Worm (Caenorhabditis elegans) whole organism, young adult: ENCODE results near the gene mup-4.

Source experiments
- B0019.2 ChIP-seq: fragments of 200-800 bp; sonication (Bioruptor generic); conservative IDR thresholded peaks from 2 replicates; pipeline ENCODE4 v1.3.6; 2022; ENCODE audit warnings: missing genetic modification reagents, missing genetic modification characterization, missing compliant biosample characterization
- F22D6.2 ChIP-seq: sonication (generic microtip); optimal IDR thresholded peaks from 2 replicates; lab custom pipeline; 2016; ENCODE audit warnings: mild to moderate bottlenecking, missing genetic modification characterization, missing compliant biosample characterization
- F33H1.4 ChIP-seq: fragments of 200-800 bp; sonication (Bioruptor generic); IDR thresholded peaks from 2 replicates; pipeline ENCODE4 v1.3.6; 2022; ENCODE audit warnings: missing genetic modification reagents, missing genetic modification characterization, missing compliant biosample characterization
- F37B4.10 ChIP-seq: fragments of 200-800 bp; sonication (Bioruptor generic); IDR thresholded peaks from 2 replicates; pipeline ENCODE4 v1.3.6; 2022; ENCODE audit warnings: missing genetic modification characterization, missing compliant biosample characterization
- F52B5.7 ChIP-seq: sonication (generic microtip); optimal IDR thresholded peaks from 2 replicates; lab custom pipeline; 2016; ENCODE audit warnings: mild to moderate bottlenecking, missing genetic modification characterization, missing compliant biosample characterization
- Y56A3A.18 ChIP-seq: fragments of 200-800 bp; sonication (Bioruptor generic); IDR thresholded peaks from 2 replicates; pipeline ENCODE4 v1.3.6; 2022; ENCODE audit warnings: missing genetic modification reagents, missing genetic modification characterization, missing compliant biosample characterization
- Y67H2A.10 ChIP-seq: fragments of 200-800 bp; sonication (Bioruptor generic); conservative IDR thresholded peaks from 2 replicates; pipeline ENCODE4 v1.3.6; 2022; ENCODE audit warnings: missing genetic modification reagents, missing genetic modification characterization, missing compliant biosample characterization
- ZK185.1 ChIP-seq: sonication (generic microtip); optimal IDR thresholded peaks from 2 replicates; lab custom pipeline; 2016; ENCODE audit warnings: mild to moderate bottlenecking, missing genetic modification characterization, missing compliant biosample characterization; ENCODE audit not compliant: poor library complexity, severe bottlenecking
- attf-3 ChIP-seq: fragments of 200-800 bp; sonication (Bioruptor generic); conservative IDR thresholded peaks from 2 replicates; pipeline ENCODE4 v1.3.6; 2022; ENCODE audit warnings: missing genetic modification reagents, missing genetic modification characterization, missing compliant biosample characterization
- attf-5 ChIP-seq: fragments of 200-800 bp; sonication (Bioruptor generic); optimal IDR thresholded peaks from 2 replicates; lab custom pipeline; 2018; ENCODE audit warnings: mild to moderate bottlenecking, missing genetic modification characterization, missing compliant biosample characterization
- bed-1 ChIP-seq: fragments of 200-800 bp; sonication (Bioruptor generic); IDR thresholded peaks from 2 replicates; pipeline ENCODE4 v1.3.6; 2022; ENCODE audit warnings: missing genetic modification reagents, missing genetic modification characterization, missing compliant biosample characterization
- bed-2 ChIP-seq: fragments of 200-800 bp; sonication (Bioruptor generic); IDR thresholded peaks from 2 replicates; pipeline ENCODE4 v1.3.6; 2022; ENCODE audit warnings: missing genetic modification reagents, missing genetic modification characterization, missing compliant biosample characterization
- ccch-3 ChIP-seq: fragments of 200-800 bp; sonication (Bioruptor generic); optimal IDR thresholded peaks from 2 replicates; lab custom pipeline; 2018; ENCODE audit warnings: mild to moderate bottlenecking, missing genetic modification characterization, missing compliant biosample characterization
- ceh-100 ChIP-seq: fragments of 200-800 bp; sonication (Bioruptor generic); IDR thresholded peaks from 2 replicates; pipeline ENCODE4 v1.3.6; 2022; ENCODE audit warnings: missing genetic modification reagents, missing genetic modification characterization, missing compliant biosample characterization
- ceh-58 ChIP-seq: fragments of 200-800 bp; sonication (Bioruptor generic); IDR thresholded peaks from 2 replicates; pipeline ENCODE4 v1.3.6; 2022; ENCODE audit warnings: missing genetic modification characterization, missing compliant biosample characterization
- ceh-91 ChIP-seq: fragments of 200-800 bp; sonication (Bioruptor generic); IDR thresholded peaks from 2 replicates; pipeline ENCODE4 v1.3.6; 2022; ENCODE audit warnings: missing genetic modification reagents, missing genetic modification characterization, missing compliant biosample characterization
- die-1 ChIP-seq: sonication (generic microtip); optimal IDR thresholded peaks from 2 replicates; lab custom pipeline; 2016; ENCODE audit warnings: missing genotype, mild to moderate bottlenecking, missing genetic modification characterization, missing compliant biosample characterization
- efl-1 ChIP-seq: fragments of 150-350 bp; optimal IDR thresholded peaks from 2 replicates; lab custom pipeline; 2014; ENCODE audit warnings: missing biosample characterization, missing genetic modification reagents, missing genetic modification characterization
- egrh-3 ChIP-seq: fragments of 200-800 bp; sonication (Bioruptor generic); IDR thresholded peaks from 2 replicates; pipeline ENCODE4 v1.3.6; 2022; ENCODE audit warnings: missing genetic modification reagents, missing genetic modification characterization, missing compliant biosample characterization
- fkh-3 ChIP-seq: sonication (generic microtip); optimal IDR thresholded peaks from 2 replicates; lab custom pipeline; 2016; ENCODE audit warnings: mild to moderate bottlenecking, missing genetic modification characterization, missing compliant biosample characterization
- gei-17 ChIP-seq: fragments of 200-800 bp; sonication (Bioruptor generic); optimal IDR thresholded peaks from 2 replicates; lab custom pipeline; 2018; ENCODE audit warnings: mild to moderate bottlenecking, missing genetic modification characterization, missing compliant biosample characterization
- hlh-12 ChIP-seq: sonication (generic microtip); optimal IDR thresholded peaks from 2 replicates; lab custom pipeline; 2016; ENCODE audit warnings: missing genetic modification characterization, missing compliant biosample characterization
- lsl-1 ChIP-seq: fragments of 200-800 bp; sonication (Bioruptor generic); optimal IDR thresholded peaks from 2 replicates; lab custom pipeline; 2018; ENCODE audit warnings: mild to moderate bottlenecking, missing genetic modification characterization, moderate library complexity, missing compliant biosample characterization
- lsy-27 ChIP-seq: sonication (generic microtip); optimal IDR thresholded peaks from 2 replicates; lab custom pipeline; 2017; ENCODE audit warnings: missing genetic modification characterization, mild to moderate bottlenecking, missing compliant biosample characterization, antibody characterized with exemption, missing genotype, borderline replicate concordance; ENCODE audit not compliant: insufficient read depth
- madf-6 ChIP-seq: fragments of 200-800 bp; sonication (Bioruptor generic); IDR thresholded peaks from 2 replicates; pipeline ENCODE4 v1.3.6; 2022; ENCODE audit warnings: missing genetic modification reagents, missing genetic modification characterization, missing compliant biosample characterization
- mcd-1 ChIP-seq: fragments of 200-800 bp; sonication (Bioruptor generic); IDR thresholded peaks from 2 replicates; pipeline ENCODE4 v1.3.6; 2022; ENCODE audit warnings: missing genetic modification reagents, missing genetic modification characterization, missing compliant biosample characterization
- nhr-80 ChIP-seq: sonication (generic microtip); optimal IDR thresholded peaks from 2 replicates; lab custom pipeline; 2016; ENCODE audit warnings: missing genetic modification characterization, missing compliant biosample characterization
- pha-4 ChIP-seq: fragments of 150-350 bp; sonication (generic microtip); optimal IDR thresholded peaks from 2 replicates; lab custom pipeline; 2014; ENCODE audit warnings: missing biosample characterization, missing genetic modification reagents, missing genetic modification characterization
- rec-8 ChIP-seq, 2 experiments: sonication (generic microtip); optimal IDR thresholded peaks; 2 replicates each; lab custom pipeline; 2016; ENCODE audit warnings: mild to moderate bottlenecking in 2 of 2, missing genetic modification characterization in 2 of 2, missing genetic modification reagents in 2 of 2, missing genotype in 2 of 2, missing biosample characterization in 1 of 2, missing compliant biosample characterization in 1 of 2, moderate library complexity in 1 of 2
- sdz-38 ChIP-seq: sonication (generic microtip); optimal IDR thresholded peaks from 2 replicates; lab custom pipeline; 2016; ENCODE audit warnings: missing genotype, missing genetic modification characterization, missing compliant biosample characterization
- sea-2 ChIP-seq: fragments of 200-800 bp; sonication (Bioruptor generic); IDR thresholded peaks from 2 replicates; pipeline ENCODE4 v1.3.6; 2022; ENCODE audit warnings: missing genetic modification characterization, missing compliant biosample characterization
- snpc-1.1 ChIP-seq: sonication (generic microtip); optimal IDR thresholded peaks from 2 replicates; lab custom pipeline; 2017; ENCODE audit warnings: missing genetic modification characterization, mild to moderate bottlenecking, missing compliant biosample characterization, antibody characterized with exemption, moderate library complexity, missing genotype, missing genetic modification reagents; ENCODE audit not compliant: insufficient read depth
- snpc-3.4 ChIP-seq: sonication (generic microtip); optimal IDR thresholded peaks from 2 replicates; lab custom pipeline; 2017; ENCODE audit warnings: missing genetic modification characterization, mild to moderate bottlenecking, missing compliant biosample characterization, antibody characterized with exemption, moderate library complexity, missing genotype, missing genetic modification reagents
- somi-1 ChIP-seq: fragments of 200-800 bp; sonication (Bioruptor generic); optimal IDR thresholded peaks from 2 replicates; lab custom pipeline; 2018; ENCODE audit warnings: mild to moderate bottlenecking, missing genetic modification characterization, missing compliant biosample characterization
- sptf-2 ChIP-seq: fragments of 200-800 bp; sonication (Bioruptor generic); optimal IDR thresholded peaks from 2 replicates; lab custom pipeline; 2018; ENCODE audit warnings: mild to moderate bottlenecking, missing genetic modification characterization, missing compliant biosample characterization
- tbp1 ChIP-seq: fragments of 200-800 bp; sonication (Bioruptor generic); optimal IDR thresholded peaks from 2 replicates; lab custom pipeline; 2018; ENCODE audit warnings: mild to moderate bottlenecking, missing genetic modification characterization, missing compliant biosample characterization
- xnd-1 ChIP-seq: sonication (generic microtip); optimal IDR thresholded peaks from 2 replicates; lab custom pipeline; 2016; ENCODE audit warnings: missing genotype, missing genetic modification reagents, missing genetic modification characterization, missing compliant biosample characterization
- ztf-18 ChIP-seq: sonication (generic microtip); optimal IDR thresholded peaks from 2 replicates; lab custom pipeline; 2016; ENCODE audit warnings: missing genotype, mild to moderate bottlenecking, missing genetic modification characterization, missing compliant biosample characterization
- ztf-3 ChIP-seq: fragments of 200-800 bp; sonication (Bioruptor generic); optimal IDR thresholded peaks from 2 replicates; lab custom pipeline; 2018; ENCODE audit warnings: mild to moderate bottlenecking, missing genetic modification characterization, missing compliant biosample characterization
- ztf-6 ChIP-seq: fragments of 200-800 bp; sonication (Bioruptor generic); IDR thresholded peaks from 2 replicates; pipeline ENCODE4 v1.3.6; 2022; ENCODE audit warnings: missing genetic modification reagents, missing genetic modification characterization, missing compliant biosample characterization

mup-4 gene

DNA sequence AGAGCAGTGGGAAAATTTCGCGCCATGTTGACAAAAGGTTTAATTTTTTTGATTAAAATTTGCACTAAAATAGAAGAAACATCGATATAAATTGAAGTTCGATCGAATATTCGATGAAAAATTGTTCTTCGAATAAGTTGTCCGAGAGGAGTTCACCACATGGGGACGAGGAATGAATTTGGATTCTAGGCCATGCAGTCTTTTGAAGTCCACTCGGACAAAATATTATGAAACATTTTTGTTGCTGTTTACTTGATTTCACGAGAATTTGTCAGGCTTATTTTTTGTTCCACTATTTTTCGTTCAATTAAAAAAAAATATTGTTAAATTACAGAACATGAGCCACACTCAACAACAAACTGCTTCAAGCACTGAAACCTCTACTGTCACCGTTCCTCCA, 31.8 kb upstream of the mup-4 start, which contains the start of the genes cux-7 and C07H6.2 (continued):
- peak; percentile 58; the same call in 1 of the 2 replicates for TF ChIP-seq Y56A3A.18
- TF ChIP-seq F22D6.2 (tag; lab: Kevin White, UChicago): peak; percentile 87
- no peak for TF ChIP-seq ceh-58 (GFP tag; lab: Robert Waterston, UW)
- peak; percentile 87 for TF ChIP-seq madf-6
- TF ChIP-seq attf-5: peak; percentile 73
- peak; percentile 28 for TF ChIP-seq nhr-80
- peak; percentile 65 for TF ChIP-seq lsl-1 (GFP tag; lab: Kevin White, UChicago)
- TF ChIP-seq F33H1.4 (GFP tag; lab: Robert Waterston, UW): peak; percentile 72
- peak; percentile 97 for TF ChIP-seq ccch-3 (GFP tag; lab: Kevin White, UChicago)
- peak; percentile 96 for TF ChIP-seq bed-2
- peak; percentile 24 for TF ChIP-seq sdz-38 (tag; lab: Kevin White, UChicago)
- TF ChIP-seq efl-1 (GFP tag; lab: Kevin White, UChicago): peak; percentile 48
- peak; percentile 75; the same call in 1 of the 2 replicates for TF ChIP-seq ceh-91 (GFP tag; lab: Robert Waterston, UW)
- TF ChIP-seq F52B5.7 (tag; lab: Kevin White, UChicago): peak; percentile 50
- peak; percentile 63; the same call in 1 of the 2 replicates for TF ChIP-seq Y67H2A.10
- TF ChIP-seq lsy-27 (tag; lab: Kevin White, UChicago): no peak
- TF ChIP-seq sea-2 (GFP tag; lab: Robert Waterston, UW): peak; percentile 85
- TF ChIP-seq rec-8 (tag; optimal IDR thresholded peaks at IDR 0.05; lab: Kevin White, UChicago): peak; percentile 87 to 96
- peak; percentile 77 for TF ChIP-seq attf-3 (GFP tag; lab: Robert Waterston, UW)
- TF ChIP-seq mcd-1 (GFP tag; lab: Robert Waterston, UW): peak; percentile 88
- TF ChIP-seq egrh-3 (GFP tag; lab: Robert Waterston, UW): peak; percentile 45; the same call in 1 of the 2 replicates
- TF ChIP-seq ztf-3 (GFP tag; lab: Kevin White, UChicago): no peak
- peak; percentile 39 for TF ChIP-seq hlh-12 (tag; lab: Kevin White, UChicago)
- TF ChIP-seq ceh-100 (GFP tag; lab: Robert Waterston, UW): peak; percentile 79
- TF ChIP-seq snpc-1.1 (tag; lab: Kevin White, UChicago): peak; percentile 33
- TF ChIP-seq xnd-1 (tag; lab: Kevin White, UChicago): peak; percentile 23
- TF ChIP-seq somi-1 (GFP tag; lab: Kevin White, UChicago): peak; percentile 74
- TF ChIP-seq fkh-3 (tag; lab: Kevin White, UChicago): no peak
- peak; percentile 71 for TF ChIP-seq ztf-18 (tag; lab: Kevin White, UChicago)
- peak; percentile 60 for TF ChIP-seq tbp1 (GFP tag; lab: Kevin White, UChicago)
- peak; percentile 98 for TF ChIP-seq ZK185.1 (tag; lab: Kevin White, UChicago)
- TF ChIP-seq bed-1 (GFP tag; lab: Robert Waterston, UW): no peak
- peak; percentile 48 for TF ChIP-seq snpc-3.4 (tag; lab: Kevin White, UChicago)
- TF ChIP-seq gei-17 (GFP tag; lab: Kevin White, UChicago): no peak
- no peak for TF ChIP-seq sptf-2
- TF ChIP-seq pha-4 (tag; lab: Kevin White, UChicago): no peak
- peak; percentile 54; the same call in 1 of the 2 replicates for TF ChIP-seq B0019.2 (GFP tag; lab: Robert Waterston, UW)
- TF ChIP-seq ztf-6 (GFP tag; lab: Robert Waterston, UW): peak; percentile 79
- 0 out of 2 replicates have a peak, but pooled peaks have one; percentile 12 for TF ChIP-seq F37B4.10
- no peak for TF ChIP-seq die-1
